Worm (Caenorhabditis elegans) whole organism, L2 larva: ENCODE results near the gene npr-3.

Experiments used
- ZK546.5 ChIP-seq: sonication (generic microtip); optimal IDR thresholded peaks from 2 replicates; lab custom pipeline; 2017; ENCODE audit warnings: missing biosample characterization, missing genetic modification characterization
- dmd-4 ChIP-seq: sonication (generic microtip); optimal IDR thresholded peaks from 2 replicates; lab custom pipeline; 2017; ENCODE audit warnings: missing biosample characterization, missing genetic modification characterization
- elt-3 ChIP-seq: sonication (generic microtip); optimal IDR thresholded peaks from 2 replicates; lab custom pipeline; 2017; ENCODE audit warnings: missing biosample characterization, missing genetic modification characterization
- mdl-1 ChIP-seq, 2 experiments: fragments of 150-350 bp in 1 of 2; sonication (generic microtip) in 1 of 2; optimal IDR thresholded peaks; 2 replicates each; lab custom pipeline; 2017; ENCODE audit warnings: missing biosample characterization in 2 of 2, missing genetic modification characterization in 2 of 2
- unc-39 ChIP-seq: fragments of 150-350 bp; optimal IDR thresholded peaks from 2 replicates; lab custom pipeline; 2014; ENCODE audit warnings: missing biosample characterization, missing genetic modification characterization

DNA sequence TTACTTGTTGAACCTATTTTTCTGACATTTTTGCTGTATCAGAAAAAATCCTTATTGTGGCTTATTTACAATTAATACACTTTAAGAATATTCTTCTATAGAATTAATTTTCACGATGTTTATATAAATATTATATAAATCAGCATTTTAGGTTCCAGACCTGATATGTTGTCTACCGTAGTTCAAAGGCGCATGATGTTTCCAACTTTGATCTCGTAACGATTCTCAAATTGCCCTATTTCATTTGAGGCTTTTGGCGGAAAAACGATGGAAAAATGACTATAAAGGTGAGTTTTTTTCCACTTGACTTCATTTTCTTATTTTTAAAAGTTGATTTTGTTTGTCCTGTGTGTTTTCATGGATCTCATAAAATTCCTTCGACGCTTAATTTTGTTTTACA, 49.7 kb upstream of the npr-3 start, which contains the start of gene gfat-2:
- no peak for TF ChIP-seq mdl-1 (tag; optimal IDR thresholded peaks at IDR 0.05; lab: Kevin White, UChicago)
- TF ChIP-seq elt-3 (tag; lab: Kevin White, UChicago) = no peak
- TF ChIP-seq unc-39 (tag; lab: Kevin White, UChicago) = no peak
- TF ChIP-seq dmd-4 (tag; lab: Kevin White, UChicago) = no peak
- no peak for TF ChIP-seq ZK546.5 (tag; lab: Kevin White, UChicago)
